Worm (Caenorhabditis elegans): ENCODE measurements around the gene C52E4.12.

The C52E4.12 gene

DNA sequence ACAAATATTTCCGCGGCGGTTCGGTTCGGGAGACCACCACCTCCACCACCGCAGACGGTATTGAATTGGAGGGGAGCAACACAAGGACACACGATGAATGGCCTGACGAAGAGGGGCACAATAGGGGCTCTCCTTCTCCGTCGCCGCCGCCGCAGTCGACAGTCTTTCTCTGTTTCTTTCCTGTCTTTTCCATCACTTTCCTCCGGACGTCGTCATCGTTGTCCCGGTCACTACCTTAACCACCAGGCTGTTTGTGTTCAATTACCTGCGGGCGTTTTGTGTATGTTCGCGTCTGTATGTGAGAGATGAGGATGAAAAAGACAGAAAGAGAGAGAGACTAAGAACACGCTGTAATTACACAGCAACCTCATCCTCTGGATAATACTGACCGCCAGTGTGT is 43.8 kb downstream of the C52E4.12 start:
- TF ChIP-seq nhr-23 (tag; optimal IDR thresholded peaks at IDR 0.05) (peak; percentile 40), fos-1 (tag; optimal IDR thresholded peaks at IDR 0.05) (no peak)

DNA sequence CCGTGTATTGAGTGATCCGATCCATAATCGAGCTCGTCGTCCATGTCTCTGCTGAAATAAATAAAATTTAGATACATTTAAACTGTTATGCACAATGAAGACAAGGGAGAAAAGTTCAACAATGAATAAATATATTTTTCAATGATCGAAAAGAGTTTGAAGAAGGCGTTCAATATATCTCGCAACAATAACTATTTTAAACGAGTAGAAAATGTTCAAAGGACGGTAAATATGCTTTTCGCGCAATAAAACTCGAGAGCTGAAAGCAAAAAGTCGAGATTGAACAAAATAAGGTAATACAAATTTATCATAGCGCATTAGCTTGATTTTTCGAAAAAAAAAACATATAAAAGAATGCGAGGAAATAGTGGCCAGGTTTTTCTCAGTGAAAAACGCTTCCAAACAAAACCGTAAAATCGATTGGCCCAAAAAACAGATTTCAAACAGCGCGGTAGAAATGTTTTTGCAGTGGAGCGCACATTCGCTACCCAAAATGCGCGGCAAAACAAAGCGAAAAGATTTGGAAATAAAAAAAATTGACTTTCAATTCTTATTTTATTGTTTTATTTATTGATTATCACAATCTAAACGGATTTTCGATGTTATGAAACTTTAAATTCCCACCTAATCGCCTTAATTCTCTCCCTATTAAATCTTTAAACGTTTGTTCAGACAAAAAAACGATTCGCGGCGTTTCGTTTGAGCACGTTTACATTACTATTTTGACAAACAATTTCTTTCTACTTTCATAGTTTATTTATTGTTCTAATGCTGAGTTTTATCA is 45.1 kb downstream of the C52E4.12 start, which contains the start of the genes kup-1 and F10C2.4:
TSS of gene kup-1 (minus strand) at position 51 of the 784 bp plus-strand sequence.
TSS of gene F10C2.4 (plus strand) at position 734 of the 784 bp plus-strand sequence.
- TF ChIP-seq ama-1 (optimal IDR thresholded peaks at IDR 0.05) (no peak), lsy-12 (tag; optimal IDR thresholded peaks at IDR 0.05) (no peak), nhr-23 (tag; optimal IDR thresholded peaks at IDR 0.05) (peak; percentile 61), elt-1 (tag; optimal IDR thresholded peaks at IDR 0.05) (no peak), ZK546.5 (tag; optimal IDR thresholded peaks at IDR 0.05) (no peak), mdl-1 (tag; optimal IDR thresholded peaks at IDR 0.05) (no peak), egl-5 (tag; optimal IDR thresholded peaks at IDR 0.05) (peak; percentile 65), nhr-43 (tag; optimal IDR thresholded peaks at IDR 0.05; ENCODE audit: poor library complexity, severe bottlenecking) (no peak), snpc-4 (tag; optimal IDR thresholded peaks at IDR 0.05) (peak; percentile 66), nhr-77 (tag; optimal IDR thresholded peaks at IDR 0.05) (no peak), ztf-11 (tag; optimal IDR thresholded peaks at IDR 0.05) (no peak), nfya-1 (tag; optimal IDR thresholded peaks at IDR 0.05; ENCODE audit: insufficient read depth) (peak; percentile 82), lin-15B (tag; optimal IDR thresholded peaks at IDR 0.05) (peak; percentile 87), nhr-28 (tag; optimal IDR thresholded peaks at IDR 0.05) (no peak), ceh-9 (tag; optimal IDR thresholded peaks at IDR 0.05) (no peak), egl-27 (tag; optimal IDR thresholded peaks at IDR 0.05) (no peak), daf-12 (tag; optimal IDR thresholded peaks at IDR 0.05) (no peak), ceh-82 (tag; optimal IDR thresholded peaks at IDR 0.05) (no peak), nhr-12 (tag; optimal IDR thresholded peaks at IDR 0.05) (no peak), aly-2 (tag; optimal IDR thresholded peaks at IDR 0.05) (no peak), fos-1 (tag; optimal IDR thresholded peaks at IDR 0.05) (no peak), unc-62 (GFP tag; optimal IDR thresholded peaks at IDR 0.05) (no peak), nhr-67 (tag; optimal IDR thresholded peaks at IDR 0.05) (no peak), sea-2 (GFP tag; optimal IDR thresholded peaks at IDR 0.05) (no peak), unc-39 (tag; optimal IDR thresholded peaks at IDR 0.05) (no peak), ztf-4 (tag; optimal IDR thresholded peaks at IDR 0.05) (no peak), fkh-2 (tag; optimal IDR thresholded peaks at IDR 0.05) (no peak), nhr-76 (tag; optimal IDR thresholded peaks at IDR 0.05) (no peak), jun-1 (tag; optimal IDR thresholded peaks at IDR 0.05) (no peak), mml-1 (tag; optimal IDR thresholded peaks at IDR 0.05) (no peak), zag-1 (tag; optimal IDR thresholded peaks at IDR 0.05) (no peak), elt-3 (tag; optimal IDR thresholded peaks at IDR 0.05) (no peak), nhr-25 (tag; optimal IDR thresholded peaks at IDR 0.05) (peak; percentile 36), ceh-16 (tag; optimal IDR thresholded peaks at IDR 0.05) (no peak), hmg-11 (tag; optimal IDR thresholded peaks at IDR 0.05) (peak; percentile 59), ceh-28 (tag; optimal IDR thresholded peaks at IDR 0.05) (peak; percentile 68), skn-1 (tag; optimal IDR thresholded peaks at IDR 0.05) (no peak), eor-1 (tag; optimal IDR thresholded peaks at IDR 0.05) (no peak), nhr-11 (tag; optimal IDR thresholded peaks at IDR 0.05) (no peak), fkh-10 (GFP tag; optimal IDR thresholded peaks at IDR 0.05) (no peak), nhr-237 (tag; optimal IDR thresholded peaks at IDR 0.05) (no peak), lin-39 (tag; optimal IDR thresholded peaks at IDR 0.05) (no peak), R02D3.7 (tag; optimal IDR thresholded peaks at IDR 0.05) (no peak), pqm-1 (tag; optimal IDR thresholded peaks at IDR 0.05) (no peak), tbx-2 (tag; optimal IDR thresholded peaks at IDR 0.05) (no peak), elt-2 (tag; optimal IDR thresholded peaks at IDR 0.05) (peak; percentile 21), pha-4 (tag; optimal IDR thresholded peaks at IDR 0.05) (peak; percentile 64)
